Worm (Caenorhabditis elegans): ENCODE measurements around the gene F19B2.7.

F19B2.7 gene

DNA sequence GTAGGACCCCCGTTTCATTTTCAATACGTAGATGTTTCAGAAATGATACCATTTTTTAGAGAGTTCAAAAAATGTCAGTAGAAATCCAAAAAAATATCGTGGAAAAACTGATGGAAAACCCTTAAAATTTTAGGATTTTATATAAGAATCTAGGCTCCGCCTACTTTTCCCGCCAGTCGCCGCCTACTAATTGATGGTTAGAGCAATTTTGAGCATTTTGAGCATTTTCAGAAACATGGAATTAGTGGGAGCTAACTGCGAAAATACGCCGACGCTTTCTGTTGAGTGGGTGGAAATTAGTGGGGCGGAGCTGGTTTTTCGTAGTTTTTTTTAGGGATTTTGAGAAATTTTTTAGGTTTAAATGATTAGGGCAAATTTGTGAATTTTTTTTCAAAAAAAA, 18.4 kb upstream of the F19B2.7 start, which contains the start of gene ssu-1:
ssu-1 (minus strand) TSS at position 101 of the 400 bp plus-strand sequence.
- TF ChIP-seq somi-1 (GFP tag; optimal IDR thresholded peaks at IDR 0.05) (no peak), ztf-6 (GFP tag; IDR thresholded peaks at IDR 0.05) (no peak), ekl-4 (GFP tag; IDR thresholded peaks at IDR 0.05) (no peak), lag-1 (GFP tag; IDR thresholded peaks at IDR 0.05) (no peak), Y53G8AR.9 (GFP tag; conservative IDR thresholded peaks at IDR 0.05) (no peak), efl-1 (GFP tag; optimal IDR thresholded peaks at IDR 0.05) (no peak), hmg-20 (GFP tag; IDR thresholded peaks at IDR 0.05) (no peak), pbrm-1 (GFP tag; IDR thresholded peaks at IDR 0.05) (no peak), bed-1 (GFP tag; IDR thresholded peaks at IDR 0.05) (no peak), nhr-179 (tag; optimal IDR thresholded peaks at IDR 0.05) (no peak), F52B5.7 (tag; optimal IDR thresholded peaks at IDR 0.05) (no peak), chd-7 (tag; optimal IDR thresholded peaks at IDR 0.05) (no peak), ztf-28 (GFP tag; IDR thresholded peaks at IDR 0.05) (no peak), snpc-3.4 (tag; optimal IDR thresholded peaks at IDR 0.05) (no peak), egrh-3 (GFP tag; IDR thresholded peaks at IDR 0.05) (no peak), him-1 (tag; optimal IDR thresholded peaks at IDR 0.05) (no peak)

ce11 chrV:20134797-20135196, 16.7 kb upstream of the F19B2.7 start:
- TF ChIP-seq zfh-2 (GFP tag; conservative IDR thresholded peaks at IDR 0.05) = peak; percentile 60; the same call in 1 of the 2 replicates
- TF ChIP-seq unc-130 (GFP tag; optimal IDR thresholded peaks at IDR 0.05) = no peak
- peak; percentile 35; the same call in 1 of the 2 replicates for TF ChIP-seq egrh-3 (GFP tag; IDR thresholded peaks at IDR 0.05)

- TF ChIP-seq Y67H2A.10 (GFP tag; conservative IDR thresholded peaks at IDR 0.05) = no peak
- TF ChIP-seq attf-3 (GFP tag; conservative IDR thresholded peaks at IDR 0.05) = no peak
- no peak for TF ChIP-seq B0336.3 (GFP tag; IDR thresholded peaks at IDR 0.05)
- no peak for TF ChIP-seq hsf-1 (GFP tag; IDR thresholded peaks at IDR 0.05)
- TF ChIP-seq akir-1 (GFP tag; optimal IDR thresholded peaks at IDR 0.05) = no peak
- no peak for TF ChIP-seq F22D6.2 (tag; optimal IDR thresholded peaks at IDR 0.05)
- no peak for TF ChIP-seq bed-1 (GFP tag; IDR thresholded peaks at IDR 0.05)
- no peak for TF ChIP-seq cebp-2 (GFP tag; IDR thresholded peaks at IDR 0.05)
- no peak for TF ChIP-seq rpc-1 (optimal IDR thresholded peaks at IDR 0.05)
- TF ChIP-seq rpc-1 (tag; optimal IDR thresholded peaks at IDR 0.05) = no peak
- no peak for TF ChIP-seq Y53G8AR.9 (GFP tag; conservative IDR thresholded peaks at IDR 0.05)
- TF ChIP-seq Y56A3A.18 (GFP tag; IDR thresholded peaks at IDR 0.05) = no peak
- TF ChIP-seq lir-1 (GFP tag; conservative IDR thresholded peaks at IDR 0.05) = no peak
These were observed 16.3 kb upstream of the F19B2.7 start, which contains the start of gene Y113G7A.22 for ce11 chrV:20135247-20135646. Gene Y113G7A.22, minus strand, starts transcription at chrV:20135347.

DNA sequence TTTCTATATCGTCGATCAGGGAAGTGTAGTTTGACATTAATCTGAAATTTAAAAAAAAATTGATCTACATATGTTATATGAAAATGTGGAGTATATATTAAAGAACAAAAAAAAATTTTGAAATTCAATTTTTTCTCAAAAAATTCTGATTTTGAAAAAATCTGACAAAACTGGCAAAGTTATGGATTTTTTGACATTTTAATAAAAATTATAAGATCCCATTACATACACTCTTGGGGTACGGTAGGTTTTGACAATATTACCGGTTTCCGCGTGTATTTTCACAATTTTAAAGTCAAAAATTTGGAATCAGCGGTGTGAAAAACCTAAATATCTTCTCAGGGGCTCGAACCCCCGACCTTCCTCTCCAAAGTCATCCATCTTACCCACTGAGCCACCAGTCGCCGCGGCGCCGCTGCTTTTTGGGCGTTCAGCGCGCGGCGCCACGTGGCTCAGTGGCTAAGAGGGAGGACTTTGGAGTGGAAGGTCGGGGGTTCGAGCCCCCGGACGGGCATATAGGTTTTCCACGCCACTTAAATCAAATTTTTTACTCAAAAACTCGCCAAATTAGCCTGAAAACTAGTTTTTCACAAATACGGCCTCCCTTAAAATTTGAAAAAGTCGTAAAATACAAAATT, 13.0 kb upstream of the F19B2.7 start, which contains the start of gene Y113G7A.14:
Y113G7A.14 (minus strand) TSS at position 51 of the 638 bp plus-strand sequence.
- TF ChIP-seq ztf-25 (GFP tag; IDR thresholded peaks at IDR 0.05) (0 out of 2 replicates have a peak, but pooled peaks have one; percentile 48), hmg-20 (GFP tag; IDR thresholded peaks at IDR 0.05) (no peak), cebp-1 (GFP tag; IDR thresholded peaks at IDR 0.05) (no peak), cebp-1 (tag; optimal IDR thresholded peaks at IDR 0.05) (no peak), ztf-28 (GFP tag; IDR thresholded peaks at IDR 0.05) (no peak), egrh-3 (GFP tag; IDR thresholded peaks at IDR 0.05) (peak; percentile 67; the same call in 1 of the 2 replicates), nhr-27 (tag; optimal IDR thresholded peaks at IDR 0.05) (no peak), sptf-2 (GFP tag; optimal IDR thresholded peaks at IDR 0.05) (no peak), Y67H2A.10 (GFP tag; conservative IDR thresholded peaks at IDR 0.05) (no peak), Y53G8AR.9 (GFP tag; conservative IDR thresholded peaks at IDR 0.05) (no peak), ama-1 (optimal IDR thresholded peaks at IDR 0.05) (no peak), ama-1 (GFP tag; optimal IDR thresholded peaks at IDR 0.05) (no peak), F57A8.1 (GFP tag; optimal IDR thresholded peaks at IDR 0.05) (no peak)

Measured in whole organism, young adult.